Fruit fly (Drosophila melanogaster): Measurements from ENCODE around the gene bip1.

bip1 gene

dm6 chr3L:8091650-8092068 lies 33.1 kb upstream of the bip1 start, which contains the start of gene CG7565 (continued):
- TF ChIP-seq ara (GFP tag; IDR thresholded peaks at IDR 0.05) (0 out of 2 replicates have a peak, but pooled peaks have one; percentile 5), luna (GFP tag; optimal IDR thresholded peaks at IDR 0.05) (no peak), trem (tag; optimal IDR thresholded peaks at IDR 0.05) (peak; percentile 20), grau (tag; optimal IDR thresholded peaks at IDR 0.05) (peak; percentile 42), CG14441 (GFP tag; IDR thresholded peaks at IDR 0.05) (no peak), Bteb2 (GFP tag; optimal IDR thresholded peaks at IDR 0.05) (peak; percentile 53), onecut (GFP tag; IDR thresholded peaks at IDR 0.05) (peak; percentile 87), CG16779 (GFP tag; IDR thresholded peaks at IDR 0.05) (no peak), E2f2 (GFP tag; IDR thresholded peaks at IDR 0.05) (peak; percentile 38; the same call in 1 of the 2 replicates), mam (GFP tag; optimal IDR thresholded peaks at IDR 0.05) (peak; percentile 30), CG8281 (tag; optimal IDR thresholded peaks at IDR 0.05) (no peak), nau (GFP tag; optimal IDR thresholded peaks at IDR 0.05) (peak; percentile 49), maf-S (GFP tag; optimal IDR thresholded peaks at IDR 0.05) (peak; percentile 42), Pdp1 (GFP tag; optimal IDR thresholded peaks at IDR 0.05) (peak in 1 of 2 experiments; percentile 88), CG7745 (tag; optimal IDR thresholded peaks at IDR 0.05) (no peak), Fer1 (GFP tag; optimal IDR thresholded peaks at IDR 0.05) (peak; percentile 81), seq (GFP tag; IDR thresholded peaks at IDR 0.05) (no peak), CG9609 (GFP tag; optimal IDR thresholded peaks at IDR 0.05) (peak; percentile 16), CG15696 (tag; optimal IDR thresholded peaks at IDR 0.05) (no peak), CG4854 (GFP tag; optimal IDR thresholded peaks at IDR 0.05) (peak; percentile 0), Dip3 (GFP tag; optimal IDR thresholded peaks at IDR 0.05) (peak; percentile 51), MESR4 (GFP tag; optimal IDR thresholded peaks at IDR 0.05) (peak; percentile 76), Neu2 (GFP tag; optimal IDR thresholded peaks at IDR 0.05; ENCODE audit: borderline replicate concordance) (no peak), sim (GFP tag; IDR thresholded peaks at IDR 0.05) (no peak), Scr (GFP tag; IDR thresholded peaks at IDR 0.05; ENCODE audit: partially characterized antibody) (peak; percentile 55), CG2116 (GFP tag; optimal IDR thresholded peaks at IDR 0.05) (no peak), bcd (GFP tag; optimal IDR thresholded peaks at IDR 0.05) (no peak), sug (tag; optimal IDR thresholded peaks at IDR 0.05) (peak; percentile 65), CTCF (GFP tag; optimal IDR thresholded peaks at IDR 0.05) (peak; percentile 21), twi (tag; optimal IDR thresholded peaks at IDR 0.05) (no peak), Usf (GFP tag; optimal IDR thresholded peaks at IDR 0.05) (no peak), D (optimal IDR thresholded peaks at IDR 0.05) (no peak), D (GFP tag; optimal IDR thresholded peaks at IDR 0.05) (no peak), crc (GFP tag; optimal IDR thresholded peaks at IDR 0.05) (peak; percentile 9), Dfd (GFP tag; optimal IDR thresholded peaks at IDR 0.05) (no peak), CrebB (tag; optimal IDR thresholded peaks at IDR 0.05) (peak; percentile 58), ssp (GFP tag; IDR thresholded peaks at IDR 0.05) (no peak), z (GFP tag; IDR thresholded peaks at IDR 0.05) (no peak), sd (tag; optimal IDR thresholded peaks at IDR 0.05) (peak; percentile 18), Kr (GFP tag; optimal IDR thresholded peaks at IDR 0.05) (no peak), az2 (GFP tag; optimal IDR thresholded peaks at IDR 0.05) (peak; percentile 20), MBD-R2 (GFP tag; IDR thresholded peaks at IDR 0.05) (peak; percentile 74), Trl (optimal IDR thresholded peaks at IDR 0.05) (peak; percentile 67 to 71), Trl (GFP tag; optimal IDR thresholded peaks at IDR 0.05) (peak; percentile 85), bbx (GFP tag; IDR thresholded peaks at IDR 0.05; ENCODE audit: partially characterized antibody) (peak; percentile 59; the same call in 1 of the 2 replicates), lmd (GFP tag; IDR thresholded peaks at IDR 0.05) (peak; percentile 15; the same call in 1 of the 2 replicates), CG1529 (GFP tag; optimal IDR thresholded peaks at IDR 0.05) (no peak), HHEX (GFP tag; optimal IDR thresholded peaks at IDR 0.05) (peak; percentile 4), CG2889 (GFP tag; IDR thresholded peaks at IDR 0.05) (no peak), CG31365 (tag; optimal IDR thresholded peaks at IDR 0.05) (peak; percentile 33), mirr (GFP tag; optimal IDR thresholded peaks at IDR 0.05) (peak; percentile 80), Abd-B (GFP tag; optimal IDR thresholded peaks at IDR 0.05) (no peak)
